Fruit fly (Drosophila melanogaster): Measurements from ENCODE around the gene CG43739.

The CG43739 gene

DNA sequence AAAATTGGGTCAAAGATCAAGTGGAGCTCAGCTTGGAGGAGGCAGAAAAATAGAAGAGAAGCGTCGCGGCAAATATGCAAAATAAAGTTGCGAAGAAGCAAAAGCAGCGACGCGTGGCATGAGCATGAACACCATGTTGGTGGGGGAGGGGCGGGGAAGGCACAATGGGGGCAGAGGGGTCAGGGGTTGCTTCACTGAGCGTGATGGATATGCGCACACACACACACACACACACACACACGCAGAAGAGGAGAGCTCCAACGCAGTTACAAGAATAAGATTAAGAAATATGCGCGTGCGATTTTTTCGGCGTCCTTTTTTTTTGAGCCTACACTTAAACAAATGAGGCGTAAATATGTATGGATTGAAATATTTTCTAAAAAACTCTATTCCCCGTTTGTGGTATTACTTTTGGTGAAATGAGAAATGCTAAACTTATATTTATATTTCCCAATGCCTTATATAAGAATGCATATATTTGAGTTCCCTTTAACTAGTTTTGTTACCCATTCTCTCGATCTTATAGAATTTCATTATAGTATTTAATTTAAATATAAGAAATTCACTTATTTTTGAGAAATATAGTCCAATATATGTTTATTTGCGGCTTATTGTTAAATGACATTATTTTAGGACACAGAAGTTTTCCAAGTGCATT lies 23.6 kb upstream of the CG43739 start:
- 0 out of 3 replicates have a peak, but pooled peaks have one; percentile 8 for TF ChIP-seq CG16813 (GFP tag; IDR thresholded peaks at IDR 0.05; ENCODE audit: partially characterized antibody)
- TF ChIP-seq crol (GFP tag; IDR thresholded peaks at IDR 0.05): peak; percentile 80
- TF ChIP-seq HmgZ (tag; optimal IDR thresholded peaks at IDR 0.05): no peak
- peak; percentile 1 for TF ChIP-seq sens (GFP tag)
- no peak for TF ChIP-seq CG9727 (GFP tag; optimal IDR thresholded peaks at IDR 0.05)

DNA sequence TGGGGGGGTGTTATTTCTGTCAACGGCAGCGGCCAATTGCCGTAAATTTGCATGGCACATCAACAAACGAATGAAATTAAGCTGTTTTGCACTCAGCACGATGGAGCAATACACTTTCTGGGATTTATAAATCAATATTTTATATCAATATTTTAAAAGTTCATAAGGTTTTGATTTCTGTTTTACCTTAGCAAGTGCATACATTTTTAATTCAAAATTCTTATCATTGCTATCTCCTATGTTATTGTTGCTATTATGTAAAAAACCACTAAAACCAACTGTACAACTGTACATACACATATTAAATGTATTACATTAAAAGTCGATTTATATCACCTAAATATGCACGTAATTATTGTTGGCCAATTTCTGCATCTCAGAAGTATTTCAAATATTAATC lies 22.0 kb upstream of the CG43739 start:
- TF ChIP-seq CG12071 (GFP tag; optimal IDR thresholded peaks at IDR 0.05) (no peak), Rfx (GFP tag; IDR thresholded peaks at IDR 0.05) (no peak), repo (GFP tag; optimal IDR thresholded peaks at IDR 0.05) (no peak), lilli (GFP tag; optimal IDR thresholded peaks at IDR 0.05) (no peak), Sry-β (GFP tag; optimal IDR thresholded peaks at IDR 0.05) (no peak), HmgZ (tag; optimal IDR thresholded peaks at IDR 0.05) (no peak), CG4707 (GFP tag; optimal IDR thresholded peaks at IDR 0.05) (no peak), Elba2 (GFP tag; optimal IDR thresholded peaks at IDR 0.05) (no peak)

DNA sequence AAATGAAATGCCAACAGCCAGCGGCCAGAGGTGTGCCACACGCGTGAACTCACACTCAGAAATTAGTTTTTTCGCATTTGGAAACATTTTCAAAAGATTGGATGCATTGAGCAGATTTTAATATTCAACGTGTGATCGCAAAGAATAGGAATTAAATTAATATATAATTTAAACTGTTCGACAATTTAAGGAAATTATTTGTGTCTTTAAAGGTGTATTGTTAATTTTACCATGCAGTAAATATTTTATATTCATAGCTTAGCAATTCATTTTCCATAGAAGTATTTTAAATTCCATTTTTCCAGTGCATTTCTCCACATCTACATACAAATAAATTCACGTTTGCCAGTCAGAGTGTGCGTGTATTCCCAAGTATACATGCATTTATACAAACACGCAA lies 20.9 kb upstream of the CG43739 start:
- TF ChIP-seq CG2678 (tag; optimal IDR thresholded peaks at IDR 0.05) (peak; percentile 42), Mad (GFP tag; optimal IDR thresholded peaks at IDR 0.05) (no peak), sens (GFP tag) (peak; percentile 63), CG4404 (GFP tag; IDR thresholded peaks at IDR 0.05) (0 out of 2 replicates have a peak, but pooled peaks have one; percentile 10), Aef1 (GFP tag; IDR thresholded peaks at IDR 0.05) (peak; percentile 35; the same call in 1 of the 3 replicates), lmd (GFP tag; IDR thresholded peaks at IDR 0.05) (no peak), hth (optimal IDR thresholded peaks at IDR 0.05) (no peak), hbn (GFP tag; IDR thresholded peaks at IDR 0.05; ENCODE audit: partially characterized antibody) (no peak), ara (GFP tag; IDR thresholded peaks at IDR 0.05) (peak; percentile 39; the same call in 1 of the 2 replicates), Ssrp (tag; optimal IDR thresholded peaks at IDR 0.05) (no peak), slbo (GFP tag; IDR thresholded peaks at IDR 0.05) (no peak), wor (GFP tag; IDR thresholded peaks at IDR 0.05) (0 out of 2 replicates have a peak, but pooled peaks have one; percentile 26), B-H2 (GFP tag; optimal IDR thresholded peaks at IDR 0.05) (no peak), CG10654 (GFP tag; optimal IDR thresholded peaks at IDR 0.05) (peak; percentile 10), CG6689 (GFP tag; IDR thresholded peaks at IDR 0.05) (peak; percentile 30; the same call in 1 of the 2 replicates), unpg (GFP tag; optimal IDR thresholded peaks at IDR 0.05) (no peak), CG31441 (GFP tag; IDR thresholded peaks at IDR 0.05) (peak; percentile 44), Usf (GFP tag; optimal IDR thresholded peaks at IDR 0.05) (no peak), CG7556 (GFP tag; optimal IDR thresholded peaks at IDR 0.05) (no peak), ham (GFP tag; IDR thresholded peaks at IDR 0.05) (no peak), Sin3A (optimal IDR thresholded peaks at IDR 0.05) (no peak), CG7839 (tag; optimal IDR thresholded peaks at IDR 0.05) (peak; percentile 1), slou (GFP tag; optimal IDR thresholded peaks at IDR 0.05) (no peak), CG6175 (GFP tag; IDR thresholded peaks at IDR 0.05) (no peak), CG10543 (GFP tag; optimal IDR thresholded peaks at IDR 0.05) (no peak), CG17361 (GFP tag; IDR thresholded peaks at IDR 0.05) (peak; percentile 58; the same call in 2 of the 3 replicates), Abd-B (GFP tag; optimal IDR thresholded peaks at IDR 0.05) (no peak), CG2712 (tag; optimal IDR thresholded peaks at IDR 0.05) (peak; percentile 39), hkb (optimal IDR thresholded peaks at IDR 0.05) (no peak), hkb (GFP tag; IDR thresholded peaks at IDR 0.05) (peak; percentile 53; the same call in 1 of the 2 replicates), CG7786 (GFP tag; optimal IDR thresholded peaks at IDR 0.05) (no peak), zfh1 (GFP tag; IDR thresholded peaks at IDR 0.05) (peak; percentile 61; the same call in 2 of the 3 replicates), CG15696 (tag; optimal IDR thresholded peaks at IDR 0.05) (peak; percentile 43), CG18262 (tag; optimal IDR thresholded peaks at IDR 0.05) (peak; percentile 39), Blimp-1 (GFP tag; optimal IDR thresholded peaks at IDR 0.05) (peak; percentile 38), pum (GFP tag; optimal IDR thresholded peaks at IDR 0.05) (no peak), CG6654 (GFP tag; optimal IDR thresholded peaks at IDR 0.05) (no peak)
